Worm (Caenorhabditis elegans): ENCODE results near the gene F44E7.5.

The F44E7.5 gene

DNA sequence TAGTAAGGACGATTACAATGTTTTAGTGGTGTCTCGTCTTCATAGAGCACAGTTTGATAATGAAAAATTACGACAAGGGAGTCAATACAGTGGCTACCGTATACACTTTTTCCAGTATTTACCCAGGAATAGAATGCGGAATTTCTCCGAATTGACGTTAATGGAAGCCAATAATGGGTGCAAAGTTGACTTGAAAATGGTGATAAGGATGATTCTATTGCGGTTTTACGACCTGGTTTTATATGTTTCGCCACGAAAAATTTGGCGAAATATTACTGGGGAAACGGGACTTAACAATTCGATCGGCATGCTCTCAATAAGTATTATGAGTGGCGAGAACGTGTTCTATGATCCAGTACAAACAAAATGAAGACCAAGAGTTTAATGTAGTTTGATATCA lies 39.2 kb upstream of the F44E7.5 start:
- TF ChIP-seq K02D7.2 (tag; optimal IDR thresholded peaks at IDR 0.05) (no peak), syd-9 (tag; optimal IDR thresholded peaks at IDR 0.05) (no peak), unc-3 (GFP tag; conservative IDR thresholded peaks at IDR 0.05) (no peak), unc-3 (tag; optimal IDR thresholded peaks at IDR 0.05) (no peak), pha-2 (tag; optimal IDR thresholded peaks at IDR 0.05) (no peak), sox-2 (GFP tag; IDR thresholded peaks at IDR 0.05) (no peak), ahr-1 (tag; optimal IDR thresholded peaks at IDR 0.05) (no peak), T23F11.4 (GFP tag; optimal IDR thresholded peaks at IDR 0.05) (no peak), mec-3 (tag; optimal IDR thresholded peaks at IDR 0.05; ENCODE audit: borderline replicate concordance) (no peak), ttx-3 (tag; optimal IDR thresholded peaks at IDR 0.05) (no peak), pat-9 (tag; optimal IDR thresholded peaks at IDR 0.05) (no peak), ceh-2 (tag; optimal IDR thresholded peaks at IDR 0.05) (no peak), ztf-16 (tag; optimal IDR thresholded peaks at IDR 0.05) (no peak), eyg-1 (tag; optimal IDR thresholded peaks at IDR 0.05) (no peak), npax-4 (tag; optimal IDR thresholded peaks at IDR 0.05) (no peak), che-1 (tag; optimal IDR thresholded peaks at IDR 0.05) (no peak)

DNA sequence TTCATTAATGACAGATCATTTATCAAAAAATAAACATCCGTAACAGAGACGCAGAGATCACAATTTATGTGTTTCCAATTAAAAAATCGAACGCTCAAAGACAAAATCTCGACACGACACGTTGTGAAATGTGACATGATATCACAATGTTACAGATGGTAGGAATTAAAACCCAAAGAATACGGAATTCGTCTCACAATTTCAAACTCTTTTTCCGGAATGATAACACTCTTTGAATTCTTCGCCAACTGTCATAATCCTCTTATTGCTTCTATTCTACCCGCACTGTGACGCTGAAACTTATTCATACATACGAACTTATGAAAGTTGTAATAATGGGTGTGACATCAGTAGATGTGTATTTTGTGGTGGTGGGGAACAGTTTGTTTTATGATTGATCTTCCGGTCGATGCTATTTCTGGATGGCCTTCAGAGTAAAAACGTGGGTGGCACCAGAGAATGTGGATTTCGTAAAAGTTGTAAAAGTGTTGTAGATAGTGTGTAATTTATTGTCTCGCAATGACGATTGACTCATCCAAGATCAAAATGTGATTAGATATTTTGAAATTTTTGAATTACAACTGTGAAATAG lies 35.8 kb upstream of the F44E7.5 start:
- TF ChIP-seq nfya-1 (tag; optimal IDR thresholded peaks at IDR 0.05) (no peak), lim-6 (tag; optimal IDR thresholded peaks at IDR 0.05) (no peak), hlh-15 (tag; optimal IDR thresholded peaks at IDR 0.05) (no peak), ahr-1 (tag; optimal IDR thresholded peaks at IDR 0.05) (no peak), ceh-6 (GFP tag; optimal IDR thresholded peaks at IDR 0.05) (no peak), ceh-18 (tag; optimal IDR thresholded peaks at IDR 0.05) (no peak), pag-3 (tag; optimal IDR thresholded peaks at IDR 0.05; ENCODE audit: borderline replicate concordance) (no peak), pax-1 (tag; optimal IDR thresholded peaks at IDR 0.05) (no peak), elt-2 (tag; optimal IDR thresholded peaks at IDR 0.05) (no peak), hlh-13 (GFP tag; optimal IDR thresholded peaks at IDR 0.05) (no peak), T23F11.4 (GFP tag; optimal IDR thresholded peaks at IDR 0.05) (no peak), ama-1 (optimal IDR thresholded peaks at IDR 0.05) (no peak), pros-1 (tag; optimal IDR thresholded peaks at IDR 0.05) (no peak), ref-2 (tag; optimal IDR thresholded peaks at IDR 0.05) (no peak), ceh-30 (tag; optimal IDR thresholded peaks at IDR 0.05) (no peak), zip-5 (tag; optimal IDR thresholded peaks at IDR 0.05) (no peak)

DNA sequence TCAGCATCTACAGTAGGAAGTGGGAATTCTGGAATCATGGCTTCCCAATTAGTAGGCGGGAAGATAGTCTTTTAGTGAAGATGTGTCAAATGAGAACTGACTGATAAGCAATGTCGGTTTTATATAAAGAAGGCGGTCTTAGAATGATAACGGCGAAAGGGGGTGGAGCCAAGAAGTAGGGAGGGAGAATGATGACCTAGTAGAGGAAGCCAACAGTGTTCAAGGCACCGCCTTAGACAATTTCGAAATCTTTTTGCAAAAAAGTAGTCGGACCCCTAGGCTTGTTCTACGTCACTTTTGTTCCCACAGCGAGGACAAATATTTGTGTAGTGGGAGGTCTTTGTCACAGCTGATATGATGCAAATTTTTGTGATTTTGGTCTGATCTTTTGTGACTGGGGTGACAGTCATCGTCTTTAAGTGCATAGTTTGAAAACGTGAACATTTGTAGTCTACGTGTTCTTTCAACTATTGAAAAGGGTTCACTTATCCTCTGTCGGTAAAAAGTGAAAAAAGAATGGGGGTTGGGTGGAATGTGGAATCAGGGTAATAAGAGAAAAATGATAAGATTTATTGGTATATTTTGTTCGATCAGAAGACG lies 32.4 kb upstream of the F44E7.5 start, which contains the start of gene ZC250.4:
Gene ZC250.4 (minus strand): TSS at position 78 of the 600 bp plus-strand sequence.
- no peak for TF ChIP-seq pat-9 (tag; optimal IDR thresholded peaks at IDR 0.05)
- TF ChIP-seq elt-2 (tag; optimal IDR thresholded peaks at IDR 0.05), result peak; percentile 31

DNA sequence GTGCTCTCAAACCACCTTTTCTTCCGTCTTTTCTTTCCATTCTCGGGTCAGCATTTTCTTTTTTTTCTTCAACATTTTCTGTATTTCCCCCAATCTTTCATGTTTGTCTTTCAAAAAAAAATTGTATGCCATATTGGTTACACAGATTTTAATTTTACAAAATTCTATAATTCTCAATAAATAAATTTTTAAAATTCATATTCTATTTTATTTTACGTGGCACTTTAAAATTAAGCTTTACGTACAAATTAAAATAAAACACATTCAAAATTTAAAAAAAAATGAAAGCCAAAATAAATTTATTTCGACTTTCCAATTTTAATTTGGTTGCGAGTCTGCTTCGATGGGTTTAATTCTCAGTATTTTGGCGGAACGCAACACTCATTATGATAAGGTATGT lies 24.7 kb upstream of the F44E7.5 start, which contains the start of gene ZC250.5:
Gene ZC250.5 (plus strand): TSS at position 301 of the 400 bp plus-strand sequence.
- TF ChIP-seq nhr-232 (tag; optimal IDR thresholded peaks at IDR 0.05) (no peak), ceh-9 (tag; optimal IDR thresholded peaks at IDR 0.05) (no peak), elt-4 (tag; optimal IDR thresholded peaks at IDR 0.05) (no peak), ets-4 (tag; optimal IDR thresholded peaks at IDR 0.05) (no peak), ceh-45 (GFP tag; IDR thresholded peaks at IDR 0.05) (no peak), tbx-7 (tag; optimal IDR thresholded peaks at IDR 0.05) (no peak), ceh-48 (tag; optimal IDR thresholded peaks at IDR 0.05) (no peak)

Measured in whole organism, late embryonic.